Worm (Caenorhabditis elegans) whole organism, L4 larva: ENCODE data around the gene ceh-30.
A peak's percentile ranks its signal among the peaks of the same experiment; 100 is the strongest.

Experiments used
- dpl-1 ChIP-seq: fragments of 150-350 bp; optimal IDR thresholded peaks from 2 replicates; lab custom pipeline; 2014; ENCODE audit warnings: missing biosample characterization, missing genetic modification reagents, missing genetic modification characterization
- fkh-10 ChIP-seq: fragments of 150-350 bp; optimal IDR thresholded peaks from 2 replicates; lab custom pipeline; 2014; ENCODE audit warnings: missing biosample characterization, missing genetic modification reagents, missing genetic modification characterization
- hlh-30 ChIP-seq: sonication (generic microtip); optimal IDR thresholded peaks from 2 replicates; lab custom pipeline; 2017; ENCODE audit warnings: antibody characterized with exemption, mild to moderate bottlenecking, missing genetic modification characterization, missing compliant biosample characterization; ENCODE audit not compliant: insufficient read depth
- snpc-4 ChIP-seq: fragments of 150-350 bp; optimal IDR thresholded peaks from 2 replicates; lab custom pipeline; 2014; ENCODE audit warnings: missing biosample characterization, missing genetic modification characterization
- unc-62 ChIP-seq, 3 experiments: fragments of 150-350 bp in 1 of 3; sonication (generic microtip); optimal IDR thresholded peaks in 2 of 3; peaks in 1 of 3; 1 replicate in 1 of 3; 2 replicates in 2 of 3; lab custom pipeline; 2014 to 2017; ENCODE audit warnings: missing biosample characterization in 3 of 3, missing genetic modification characterization in 3 of 3, missing genetic modification reagents in 3 of 3, missing genotype in 1 of 3

DNA sequence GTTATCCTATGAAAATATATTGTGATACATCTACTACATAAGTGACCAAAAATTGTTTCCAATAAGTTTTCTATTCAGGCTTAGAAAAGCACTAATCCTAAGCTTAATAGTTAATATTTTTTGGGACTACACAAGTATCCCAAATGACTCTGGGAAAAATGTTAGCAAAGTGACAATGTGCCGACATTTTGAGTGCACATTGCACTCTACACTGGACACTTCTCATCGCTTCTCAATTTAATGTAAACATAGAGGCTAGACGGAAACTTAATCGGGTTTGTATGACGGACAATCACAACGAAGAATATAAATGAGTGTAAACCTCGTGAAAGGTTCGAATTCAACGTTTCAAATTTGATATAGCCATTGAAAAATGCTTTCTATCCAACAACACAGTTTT, 48.3 kb downstream of the ceh-30 start:
- TF ChIP-seq unc-62 (GFP tag; optimal IDR thresholded peaks at IDR 0.05 in 1 of 2; lab: Kevin White, UChicago) (no peak), unc-62 (tag; optimal IDR thresholded peaks at IDR 0.05; lab: Kevin White, UChicago) (no peak), dpl-1 (GFP tag; lab: Kevin White, UChicago) (no peak), snpc-4 (tag; lab: Kevin White, UChicago) (no peak), hlh-30 (tag; lab: Kevin White, UChicago) (peak; percentile 2), fkh-10 (GFP tag; lab: Kevin White, UChicago) (no peak)
